Worm (Caenorhabditis elegans): ENCODE measurements around the gene dmd-3.

dmd-3 gene

DNA sequence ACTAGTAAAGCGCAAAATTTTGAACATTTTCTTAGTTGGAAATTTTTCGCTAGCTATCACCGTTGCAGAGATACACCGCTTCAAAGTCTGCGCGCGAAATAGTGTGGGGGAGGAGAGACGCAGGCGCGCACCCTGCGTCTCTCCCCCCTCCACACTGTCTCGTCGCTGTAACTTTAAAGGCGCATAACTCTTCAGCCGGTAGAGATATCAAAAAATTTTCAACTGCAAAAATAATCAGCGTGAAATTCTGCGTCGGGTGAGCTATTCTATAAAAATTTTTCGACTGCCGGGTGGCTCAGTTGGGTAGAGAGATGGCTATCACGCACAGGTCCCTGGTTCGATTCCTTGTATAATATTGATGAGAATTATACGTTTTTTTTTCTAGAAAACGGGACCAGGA is 25.5 kb downstream of the dmd-3 start (continued):
- TF ChIP-seq ama-1 (optimal IDR thresholded peaks at IDR 0.05) (no peak), ama-1 (GFP tag; optimal IDR thresholded peaks at IDR 0.05) (no peak), hrde-1 (tag; optimal IDR thresholded peaks at IDR 0.05; ENCODE audit: borderline replicate concordance) (no peak), ztf-28 (GFP tag; IDR thresholded peaks at IDR 0.05) (0 out of 2 replicates have a peak, but pooled peaks have one; percentile 44), xnd-1 (tag; optimal IDR thresholded peaks at IDR 0.05) (no peak), C17E4.6 (GFP tag; IDR thresholded peaks at IDR 0.05) (0 out of 2 replicates have a peak, but pooled peaks have one; percentile 23), Y53G8AR.9 (GFP tag; conservative IDR thresholded peaks at IDR 0.05) (no peak), ekl-4 (GFP tag; IDR thresholded peaks at IDR 0.05) (no peak), efl-1 (GFP tag; optimal IDR thresholded peaks at IDR 0.05) (no peak), D2030.7 (GFP tag; IDR thresholded peaks at IDR 0.05) (0 out of 2 replicates have a peak, but pooled peaks have one; percentile 24)

DNA sequence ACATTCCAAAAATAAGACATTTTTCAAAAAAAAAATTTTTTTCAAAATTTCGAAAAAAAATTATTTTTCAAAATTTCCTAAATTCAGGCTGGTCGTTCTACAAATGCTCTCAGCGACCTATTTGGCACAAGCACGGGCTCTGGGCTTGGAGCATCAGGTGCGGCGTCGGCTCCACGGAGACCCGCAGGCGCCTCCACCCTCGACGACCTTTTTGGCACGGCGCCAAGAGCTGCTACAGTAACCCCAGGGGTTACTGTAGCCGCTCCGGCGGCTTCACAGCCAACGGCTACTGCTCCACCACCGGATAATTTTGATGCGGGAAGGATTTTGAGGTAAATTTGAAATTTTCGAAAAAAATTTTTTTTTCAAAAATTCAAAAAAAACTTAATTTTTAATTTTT is 29.3 kb downstream of the dmd-3 start:
- TF ChIP-seq egrh-3 (GFP tag; IDR thresholded peaks at IDR 0.05) (peak; percentile 77; the same call in 1 of the 2 replicates), mcd-1 (GFP tag; IDR thresholded peaks at IDR 0.05) (no peak), attf-6 (GFP tag; IDR thresholded peaks at IDR 0.05) (no peak), ccch-3 (GFP tag; optimal IDR thresholded peaks at IDR 0.05) (no peak), zfh-2 (GFP tag; conservative IDR thresholded peaks at IDR 0.05) (peak; percentile 82), dpff-1 (tag; optimal IDR thresholded peaks at IDR 0.05) (no peak), ekl-4 (GFP tag; IDR thresholded peaks at IDR 0.05) (no peak), ztf-26 (tag; optimal IDR thresholded peaks at IDR 0.05) (no peak), F33H1.4 (GFP tag; IDR thresholded peaks at IDR 0.05) (no peak), F37B4.10 (GFP tag; IDR thresholded peaks at IDR 0.05) (no peak), aptf-3 (GFP tag; IDR thresholded peaks at IDR 0.05) (no peak), madf-10 (tag; optimal IDR thresholded peaks at IDR 0.05) (no peak)

DNA sequence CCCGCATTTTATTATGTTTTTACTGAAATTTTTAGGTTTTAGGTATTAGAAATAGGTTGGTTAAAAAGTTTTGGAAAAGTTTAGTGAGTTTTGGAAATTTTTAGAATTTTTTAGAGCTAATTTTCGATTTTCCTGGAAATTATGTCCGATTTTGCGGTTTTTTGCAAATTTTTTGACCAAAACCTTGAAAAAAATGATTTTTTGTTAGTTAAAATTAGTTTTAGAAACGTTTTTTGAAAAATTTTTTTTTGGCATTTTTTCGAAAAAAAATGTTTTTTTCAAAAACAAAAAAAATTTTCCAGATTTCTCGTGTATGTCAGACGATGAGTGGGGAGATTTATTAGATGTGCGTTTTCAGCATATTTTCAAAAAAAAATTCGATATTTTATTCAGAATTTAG is 30.3 kb downstream of the dmd-3 start, which contains the start of gene dyf-19:
TSS of gene dyf-19 (plus strand) at position 301 of the 400 bp plus-strand sequence.
- no peak for TF ChIP-seq tbx-9 (tag; optimal IDR thresholded peaks at IDR 0.05; ENCODE audit: borderline replicate concordance)
- no peak for TF ChIP-seq nfya-1 (tag; optimal IDR thresholded peaks at IDR 0.05; ENCODE audit: borderline replicate concordance, insufficient read depth)
- TF ChIP-seq cebp-1 (GFP tag; IDR thresholded peaks at IDR 0.05): no peak
- TF ChIP-seq cebp-1 (tag; optimal IDR thresholded peaks at IDR 0.05): no peak
- TF ChIP-seq nhr-179 (tag; optimal IDR thresholded peaks at IDR 0.05): no peak
- TF ChIP-seq Y53F4B.3 (GFP tag; IDR thresholded peaks at IDR 0.05): no peak
- TF ChIP-seq dpff-1 (tag; optimal IDR thresholded peaks at IDR 0.05): no peak
- TF ChIP-seq nfya-2 (GFP tag; IDR thresholded peaks at IDR 0.05): no peak
- no peak for TF ChIP-seq sptf-2 (GFP tag; optimal IDR thresholded peaks at IDR 0.05)
- TF ChIP-seq K12H6.12 (tag; optimal IDR thresholded peaks at IDR 0.05): no peak
- TF ChIP-seq repo-1 (tag; optimal IDR thresholded peaks at IDR 0.05): no peak
- TF ChIP-seq atf-7 (tag; optimal IDR thresholded peaks at IDR 0.05): no peak
- no peak for TF ChIP-seq madf-3 (GFP tag; IDR thresholded peaks at IDR 0.05)
- TF ChIP-seq hrde-1 (tag; optimal IDR thresholded peaks at IDR 0.05; ENCODE audit: borderline replicate concordance): no peak
- no peak for TF ChIP-seq somi-1 (GFP tag; optimal IDR thresholded peaks at IDR 0.05)
- TF ChIP-seq pbrm-1 (GFP tag; IDR thresholded peaks at IDR 0.05): no peak
- TF ChIP-seq Y67H2A.10 (GFP tag; conservative IDR thresholded peaks at IDR 0.05): no peak
- TF ChIP-seq F49E8.2 (tag; optimal IDR thresholded peaks at IDR 0.05; ENCODE audit: insufficient read depth): no peak

Measured in whole organism, young adult.